Fruit fly (Drosophila melanogaster) whole organism, prepupa: ENCODE results near the gene laf.

Experiments used
- CG11762 ChIP-seq: fragments of 200-800 bp; sonication (Bioruptor generic); optimal IDR thresholded peaks from 3 replicates; lab custom pipeline; 2016; ENCODE audit warnings: missing biosample characterization, missing genetic modification characterization; ENCODE audit not compliant: insufficient read depth
- CG15336 ChIP-seq: fragments of 200-800 bp; sonication (Bioruptor generic); IDR thresholded peaks from 2 replicates; pipeline ENCODE4 v1.3.6; 2022; ENCODE audit warnings: missing biosample characterization, missing genetic modification characterization
- CG16779 ChIP-seq: fragments of 200-800 bp; sonication (Bioruptor generic); optimal IDR thresholded peaks from 3 replicates; lab custom pipeline; 2017; ENCODE audit warnings: missing biosample characterization, mild to moderate bottlenecking, missing genetic modification characterization
- CG34406 ChIP-seq: fragments of 200-800 bp; sonication (Bioruptor generic); optimal IDR thresholded peaks from 3 replicates; lab custom pipeline; 2016; ENCODE audit warnings: missing biosample characterization, missing genetic modification characterization
- CG3919 ChIP-seq: fragments of 200-800 bp; sonication (Bioruptor generic); optimal IDR thresholded peaks from 3 replicates; lab custom pipeline; 2016; ENCODE audit warnings: missing biosample characterization, missing genetic modification characterization
- CG6163 ChIP-seq: fragments of 200-800 bp; sonication (Bioruptor generic); IDR thresholded peaks from 3 replicates; pipeline ENCODE4 v1.3.6; 2022; ENCODE audit warnings: missing biosample characterization, missing genetic modification characterization
- CG6854 ChIP-seq: fragments of 200-800 bp; sonication (Bioruptor generic); optimal IDR thresholded peaks from 2 replicates; lab custom pipeline; 2017; ENCODE audit warnings: missing biosample characterization, mild to moderate bottlenecking, missing genetic modification characterization
- CG9139 ChIP-seq: fragments of 200-800 bp; sonication (Bioruptor generic); optimal IDR thresholded peaks from 3 replicates; lab custom pipeline; 2017; ENCODE audit warnings: missing biosample characterization, mild to moderate bottlenecking, missing genetic modification characterization
- Hr39 ChIP-seq: fragments of 200-800 bp; sonication (Bioruptor generic); optimal IDR thresholded peaks from 2 replicates; lab custom pipeline; 2016; ENCODE audit warnings: missing biosample characterization, missing genetic modification characterization
- Met ChIP-seq: fragments of 200-800 bp; sonication (Bioruptor generic); optimal IDR thresholded peaks from 3 replicates; lab custom pipeline; 2016; ENCODE audit warnings: missing biosample characterization, missing genetic modification characterization
- Sox15 ChIP-seq: fragments of 200-800 bp; sonication (Bioruptor generic); optimal IDR thresholded peaks from 3 replicates; lab custom pipeline; 2016; ENCODE audit warnings: missing biosample characterization, missing genetic modification characterization
- dac ChIP-seq: fragments of 200-800 bp; sonication (Bioruptor generic); optimal IDR thresholded peaks from 2 replicates; lab custom pipeline; 2017; ENCODE audit warnings: missing biosample characterization, mild to moderate bottlenecking, missing genetic modification characterization
- pdm3 ChIP-seq: fragments of 200-800 bp; sonication (Bioruptor generic); optimal IDR thresholded peaks from 3 replicates; lab custom pipeline; 2016; ENCODE audit warnings: missing biosample characterization, missing genetic modification characterization

dm6 chr3R:4855711-4856110 is 22.6 kb downstream of the laf start:
- TF ChIP-seq Met (GFP tag; lab: Kevin White, UChicago) (no peak), CG16779 (tag; lab: Kevin White, UChicago) (no peak), CG6163 (no peak), Sox15 (no peak), pdm3 (GFP tag; lab: Kevin White, UChicago) (no peak), CG11762 (GFP tag; lab: Kevin White, UChicago) (no peak), dac (GFP tag; lab: Kevin White, UChicago) (no peak), CG9139 (no peak), CG34406 (GFP tag; lab: Kevin White, UChicago) (no peak), CG15336 (GFP tag; lab: Robert Waterston, UW) (no peak), CG6854 (GFP tag; lab: Kevin White, UChicago) (no peak), CG3919 (GFP tag; lab: Kevin White, UChicago) (no peak), Hr39 (GFP tag; lab: Kevin White, UChicago) (no peak)
